Fruit fly (Drosophila melanogaster) whole organism, embryonic: Measurements from ENCODE around the gene CG34287.

Experiments used
- Atf6 ChIP-seq: fragments of 200-800 bp; sonication (Bioruptor generic); IDR thresholded peaks from 2 replicates; pipeline ENCODE4 v1.3.6; 2022; ENCODE audit warnings: missing biosample characterization, missing genetic modification characterization
- BEAF-32 ChIP-seq: fragments of 200-800 bp; sonication (Bioruptor generic); optimal IDR thresholded peaks from 3 replicates; lab custom pipeline; 2017; ENCODE audit warnings: missing biosample characterization, missing genetic modification characterization, mild to moderate bottlenecking, moderate library complexity, missing genetic modification reagents
- CG10267 ChIP-seq: fragments of 200-800 bp; sonication (Bioruptor generic); optimal IDR thresholded peaks from 2 replicates; lab custom pipeline; 2018; ENCODE audit warnings: missing biosample characterization, mild to moderate bottlenecking, missing genetic modification characterization, moderate library complexity
- CG10321 ChIP-seq: fragments of 200-800 bp; sonication (Bioruptor generic); IDR thresholded peaks from 2 replicates; pipeline ENCODE4 v1.3.6; 2022; ENCODE audit warnings: missing biosample characterization, missing genetic modification characterization
- CG11696 ChIP-seq: fragments of 200-800 bp; sonication (Bioruptor generic); IDR thresholded peaks from 2 replicates; pipeline ENCODE4 v1.3.6; 2022; ENCODE audit warnings: missing biosample characterization, missing genetic modification characterization
- CG12104 ChIP-seq: fragments of 200-800 bp; sonication (Bioruptor generic); optimal IDR thresholded peaks from 3 replicates; lab custom pipeline; 2016; ENCODE audit warnings: missing biosample characterization, missing genetic modification characterization
- CG12219 ChIP-seq: fragments of 200-800 bp; sonication (Bioruptor generic); optimal IDR thresholded peaks from 3 replicates; lab custom pipeline; 2018; ENCODE audit warnings: missing biosample characterization, mild to moderate bottlenecking, missing genetic modification characterization
- CG12659 ChIP-seq: fragments of 200-800 bp; sonication (Bioruptor generic); optimal IDR thresholded peaks from 3 replicates; lab custom pipeline; 2017; ENCODE audit warnings: mild to moderate bottlenecking, missing biosample characterization, missing genetic modification reagents, missing genetic modification characterization
- CG12744 ChIP-seq: fragments of 200-800 bp; sonication (Bioruptor generic); optimal IDR thresholded peaks from 2 replicates; lab custom pipeline; 2016; ENCODE audit warnings: missing biosample characterization, missing genetic modification characterization
- CG13424 ChIP-seq: fragments of 200-800 bp; sonication (Bioruptor generic); optimal IDR thresholded peaks from 2 replicates; lab custom pipeline; 2019; ENCODE audit warnings: missing biosample characterization, mild to moderate bottlenecking, missing genetic modification characterization, moderate library complexity
- CG13775 ChIP-seq: fragments of 200-800 bp; sonication (Bioruptor generic); optimal IDR thresholded peaks from 3 replicates; lab custom pipeline; 2017; ENCODE audit warnings: missing biosample characterization, mild to moderate bottlenecking, missing genetic modification characterization
- CG14050 ChIP-seq: fragments of 200-800 bp; sonication (Bioruptor generic); IDR thresholded peaks from 3 replicates; pipeline ENCODE4 v1.3.6; 2022; ENCODE audit warnings: missing biosample characterization, missing genetic modification characterization
- CG15011 ChIP-seq: fragments of 200-800 bp; sonication (Bioruptor generic); optimal IDR thresholded peaks from 3 replicates; lab custom pipeline; 2018; ENCODE audit warnings: missing biosample characterization, mild to moderate bottlenecking, missing genetic modification characterization
- CG15073 ChIP-seq: fragments of 200-800 bp; sonication (Bioruptor generic); optimal IDR thresholded peaks from 2 replicates; lab custom pipeline; 2016; ENCODE audit warnings: missing biosample characterization, missing genetic modification characterization
- CG16779 ChIP-seq: fragments of 200-800 bp; sonication (Bioruptor generic); IDR thresholded peaks from 2 replicates; pipeline ENCODE4 v1.3.6; 2022; ENCODE audit warnings: missing biosample characterization, missing genetic modification characterization
- CG16863 ChIP-seq: fragments of 200-800 bp; sonication (Bioruptor generic); optimal IDR thresholded peaks from 3 replicates; lab custom pipeline; 2016; ENCODE audit warnings: missing biosample characterization, missing genetic modification characterization
- CG17186 ChIP-seq: fragments of 200-800 bp; sonication (Bioruptor generic); optimal IDR thresholded peaks from 3 replicates; lab custom pipeline; 2017; ENCODE audit warnings: missing biosample characterization, missing genetic modification reagents, missing genetic modification characterization
- CG17359 ChIP-seq: fragments of 200-800 bp; sonication (Bioruptor generic); optimal IDR thresholded peaks from 3 replicates; lab custom pipeline; 2018; ENCODE audit warnings: missing biosample characterization, mild to moderate bottlenecking, missing genetic modification characterization, moderate library complexity
- CG17612 ChIP-seq: fragments of 200-800 bp; sonication (Bioruptor generic); IDR thresholded peaks from 2 replicates; pipeline ENCODE4 v1.3.6; 2022; ENCODE audit warnings: missing biosample characterization, missing genetic modification characterization
- CG1792 ChIP-seq: fragments of 200-800 bp; sonication (Bioruptor generic); optimal IDR thresholded peaks from 2 replicates; lab custom pipeline; 2016; ENCODE audit warnings: missing biosample characterization, missing genetic modification characterization
- CG1832 ChIP-seq: fragments of 200-800 bp; sonication (Bioruptor generic); optimal IDR thresholded peaks from 2 replicates; lab custom pipeline; 2017; ENCODE audit warnings: missing biosample characterization, mild to moderate bottlenecking, missing genetic modification characterization, inconsistent platforms
- CG2678 ChIP-seq: fragments of 200-800 bp; sonication (Bioruptor generic); optimal IDR thresholded peaks from 3 replicates; lab custom pipeline; 2019; ENCODE audit warnings: missing biosample characterization, mild to moderate bottlenecking, missing genetic modification characterization, moderate library complexity
- CG3995 ChIP-seq: fragments of 200-800 bp; sonication (Bioruptor generic); optimal IDR thresholded peaks from 3 replicates; lab custom pipeline; 2016; ENCODE audit warnings: missing biosample characterization, missing genetic modification characterization
- CG6854 ChIP-seq: fragments of 200-800 bp; sonication (Bioruptor generic); optimal IDR thresholded peaks from 3 replicates; lab custom pipeline; 2017; ENCODE audit warnings: missing biosample characterization, mild to moderate bottlenecking, missing genetic modification characterization
- CG8281 ChIP-seq: fragments of 200-800 bp; sonication (Bioruptor generic); optimal IDR thresholded peaks from 2 replicates; lab custom pipeline; 2018; ENCODE audit warnings: missing biosample characterization, mild to moderate bottlenecking, missing genetic modification characterization, moderate library complexity
- CHES-1-like ChIP-seq: fragments of 200-800 bp; sonication (Bioruptor generic); optimal IDR thresholded peaks from 2 replicates; lab custom pipeline; 2016; ENCODE audit warnings: missing biosample characterization, missing genetic modification characterization
- Hr3 ChIP-seq: fragments of 200-800 bp; sonication (Bioruptor generic); optimal IDR thresholded peaks from 3 replicates; lab custom pipeline; 2016; ENCODE audit warnings: missing biosample characterization, missing genetic modification characterization
- Jarid2 ChIP-seq: fragments of 200-800 bp; sonication (Bioruptor generic); optimal IDR thresholded peaks from 3 replicates; lab custom pipeline; 2017; ENCODE audit warnings: mild to moderate bottlenecking, missing biosample characterization, missing genetic modification reagents, missing genetic modification characterization
- MBD-R2 ChIP-seq: fragments of 200-800 bp; sonication (Bioruptor generic); IDR thresholded peaks from 2 replicates; pipeline ENCODE4 v1.3.6; 2022; ENCODE audit warnings: missing biosample characterization, missing genetic modification characterization
- NfI ChIP-seq: fragments of 200-800 bp; sonication (Bioruptor generic); optimal IDR thresholded peaks from 3 replicates; lab custom pipeline; 2018; ENCODE audit warnings: missing biosample characterization, mild to moderate bottlenecking, missing genetic modification characterization, moderate library complexity
- Ptx1 ChIP-seq: fragments of 200-800 bp; sonication (Bioruptor generic); IDR thresholded peaks from 2 replicates; pipeline ENCODE4 v1.3.6; 2022; ENCODE audit warnings: missing biosample characterization, missing genetic modification characterization
- TFAM ChIP-seq: fragments of 200-800 bp; sonication (Bioruptor generic); optimal IDR thresholded peaks from 2 replicates; lab custom pipeline; 2017; ENCODE audit warnings: missing biosample characterization, missing genetic modification characterization, inconsistent platforms
- ase ChIP-seq: fragments of 200-800 bp; sonication (Bioruptor generic); IDR thresholded peaks from 3 replicates; pipeline ENCODE4 v1.3.6; 2022; ENCODE audit warnings: missing biosample characterization, missing genetic modification characterization
- chif ChIP-seq, 2 experiments: fragments of 200-800 bp; sonication (Bioruptor generic); optimal IDR thresholded peaks; 3 replicates each; lab custom pipeline; 2016; ENCODE audit warnings: missing biosample characterization in 2 of 2, missing genetic modification characterization in 2 of 2
- chinmo ChIP-seq: fragments of 200-800 bp; sonication (Bioruptor generic); IDR thresholded peaks from 4 replicates; pipeline ENCODE4 v1.3.6; 2022; ENCODE audit warnings: missing biosample characterization, missing genetic modification characterization; ENCODE audit not compliant: partially characterized antibody
- chn ChIP-seq: fragments of 200-800 bp; sonication (Bioruptor generic); optimal IDR thresholded peaks from 2 replicates; lab custom pipeline; 2016; ENCODE audit warnings: missing biosample characterization, missing genetic modification characterization
- ftz-f1 ChIP-seq: fragments of 200-800 bp; sonication (Bioruptor generic); optimal IDR thresholded peaks from 2 replicates; lab custom pipeline; 2016; ENCODE audit warnings: missing biosample characterization, missing genetic modification characterization
- fu2 ChIP-seq: fragments of 200-800 bp; sonication (Bioruptor generic); optimal IDR thresholded peaks from 2 replicates; lab custom pipeline; 2016; ENCODE audit warnings: missing biosample characterization, missing genetic modification characterization
- gem ChIP-seq: fragments of 200-800 bp; sonication (Bioruptor generic); optimal IDR thresholded peaks from 2 replicates; lab custom pipeline; 2019; ENCODE audit warnings: missing biosample characterization, mild to moderate bottlenecking, missing genetic modification characterization, moderate library complexity
- hkb ChIP-seq, 2 experiments: fragments of 200-800 bp in 1 of 2; fragments of >200 bp in 1 of 2; sonication (Bioruptor generic) in 1 of 2; IDR thresholded peaks in 1 of 2; optimal IDR thresholded peaks in 1 of 2; 2 replicates each; pipeline versions ENCODE4 v1.3.6 to Lab custom; 2017 to 2022; ENCODE audit warnings: missing biosample characterization in 1 of 2, missing genetic modification characterization in 1 of 2
- lilli ChIP-seq: fragments of 200-800 bp; sonication (Bioruptor generic); optimal IDR thresholded peaks from 3 replicates; lab custom pipeline; 2016; ENCODE audit warnings: missing biosample characterization, missing genetic modification characterization
- lola ChIP-seq, 3 experiments: fragments of >200 bp in 2 of 3; fragments of 200-800 bp in 1 of 3; sonication (Bioruptor generic) in 1 of 3; optimal IDR thresholded peaks; 2 replicates each; lab custom pipeline; 2017 to 2019; ENCODE audit warnings: missing biosample characterization in 3 of 3, missing genetic modification characterization in 3 of 3, mild to moderate bottlenecking in 1 of 3, moderate library complexity in 1 of 3
- onecut ChIP-seq: fragments of 200-800 bp; sonication (Bioruptor generic); IDR thresholded peaks from 2 replicates; pipeline ENCODE4 v1.3.6; 2022; ENCODE audit warnings: missing biosample characterization, missing genetic modification characterization
- row ChIP-seq: fragments of 200-800 bp; sonication (Bioruptor generic); IDR thresholded peaks from 3 replicates; pipeline ENCODE4 v1.3.6; 2022; ENCODE audit warnings: missing biosample characterization, missing genetic modification characterization
- run ChIP-seq: fragments of 200-800 bp; sonication (Bioruptor generic); optimal IDR thresholded peaks from 3 replicates; lab custom pipeline; 2018; ENCODE audit warnings: missing biosample characterization, mild to moderate bottlenecking, missing genetic modification characterization
- schlank ChIP-seq: fragments of 200-800 bp; sonication (Bioruptor generic); optimal IDR thresholded peaks from 2 replicates; lab custom pipeline; 2018; ENCODE audit warnings: missing biosample characterization, mild to moderate bottlenecking, missing genetic modification characterization
- sisA ChIP-seq: fragments of 200-800 bp; sonication (Bioruptor generic); IDR thresholded peaks from 2 replicates; pipeline ENCODE4 v1.3.6; 2022; ENCODE audit warnings: missing biosample characterization, missing genetic modification characterization
- twi ChIP-seq: fragments of 200-800 bp; optimal IDR thresholded peaks from 2 replicates; lab custom pipeline; 2019; ENCODE audit warnings: missing biosample characterization, mild to moderate bottlenecking, missing genetic modification characterization, moderate library complexity
- unc-4 ChIP-seq: fragments of 200-800 bp; sonication (Bioruptor generic); IDR thresholded peaks from 2 replicates; pipeline ENCODE4 v1.3.6; 2022; ENCODE audit warnings: missing biosample characterization, missing genetic modification characterization; ENCODE audit not compliant: partially characterized antibody
- zf30C ChIP-seq: fragments of 200-800 bp; sonication (Bioruptor generic); optimal IDR thresholded peaks from 3 replicates; lab custom pipeline; 2018; ENCODE audit warnings: missing biosample characterization, mild to moderate bottlenecking, missing genetic modification characterization

CG34287 gene

dm6 chr3R:5833948-5834504 lies 19.1 kb upstream of the CG34287 start (continued):
- no peak for TF ChIP-seq hkb (optimal IDR thresholded peaks at IDR 0.05; lab: Kevin White, UChicago)
- TF ChIP-seq hkb (GFP tag; IDR thresholded peaks at IDR 0.05; lab: Robert Waterston, UW), result no peak
- TF ChIP-seq chif (GFP tag; optimal IDR thresholded peaks at IDR 0.05; lab: Kevin White, UChicago), result no peak
- TF ChIP-seq Jarid2 (GFP tag; lab: Kevin White, UChicago), result no peak
- TF ChIP-seq CG15073 (GFP tag; lab: Kevin White, UChicago), result no peak
- no peak for TF ChIP-seq CG12104 (GFP tag; lab: Kevin White, UChicago)
- TF ChIP-seq chinmo, result no peak
- no peak for TF ChIP-seq CG13775 (GFP tag; lab: Kevin White, UChicago)
- peak; percentile 15 for TF ChIP-seq CG2678 (tag; lab: Kevin White, UChicago)
- TF ChIP-seq CG17612, result no peak
- no peak for TF ChIP-seq run (tag; lab: Kevin White, UChicago)
- no peak for TF ChIP-seq unc-4 (GFP tag; lab: Robert Waterston, UW)
- no peak for TF ChIP-seq CG8281 (tag; lab: Kevin White, UChicago)
- TF ChIP-seq CG16779, result no peak
- no peak for TF ChIP-seq CG10267 (tag; lab: Kevin White, UChicago)
- peak; percentile 6 for TF ChIP-seq CG16863 (GFP tag; lab: Kevin White, UChicago)
- no peak for TF ChIP-seq twi (tag; lab: Kevin White, UChicago)
- TF ChIP-seq CHES-1-like (GFP tag; lab: Kevin White, UChicago), result no peak
- no peak for TF ChIP-seq lilli (GFP tag; lab: Kevin White, UChicago)
- no peak for TF ChIP-seq CG10321 (GFP tag; lab: Robert Waterston, UW)
- no peak for TF ChIP-seq CG15011
- TF ChIP-seq BEAF-32, result no peak
- TF ChIP-seq fu2 (GFP tag; lab: Kevin White, UChicago), result no peak
- TF ChIP-seq CG6854 (GFP tag; lab: Kevin White, UChicago), result no peak
- TF ChIP-seq row, result peak; percentile 58
- TF ChIP-seq CG17186 (GFP tag; lab: Kevin White, UChicago), result no peak
- TF ChIP-seq chn (GFP tag; lab: Kevin White, UChicago), result no peak
- TF ChIP-seq CG12659 (GFP tag; lab: Kevin White, UChicago), result no peak
- no peak for TF ChIP-seq MBD-R2 (GFP tag; lab: Robert Waterston, UW)
- TF ChIP-seq CG3995 (GFP tag; lab: Kevin White, UChicago), result no peak
- TF ChIP-seq CG12744 (GFP tag; lab: Kevin White, UChicago), result no peak
- TF ChIP-seq Ptx1 (GFP tag; lab: Robert Waterston, UW), result peak; percentile 49; the same call in 1 of the 2 replicates
- TF ChIP-seq CG14050 (GFP tag; lab: Robert Waterston, UW), result no peak
- no peak for TF ChIP-seq lola (GFP tag; optimal IDR thresholded peaks at IDR 0.05; lab: Kevin White, UChicago)
- no peak for TF ChIP-seq Atf6
- peak; percentile 44 for TF ChIP-seq gem (tag; lab: Kevin White, UChicago)
- TF ChIP-seq Hr3 (GFP tag; lab: Kevin White, UChicago), result no peak
- TF ChIP-seq CG12219, result no peak
- peak; percentile 41; the same call in 1 of the 2 replicates for TF ChIP-seq sisA (GFP tag; lab: Robert Waterston, UW)
- TF ChIP-seq CG1792 (GFP tag; lab: Kevin White, UChicago), result no peak
- no peak for TF ChIP-seq schlank (tag; lab: Kevin White, UChicago)
- no peak for TF ChIP-seq CG1832 (GFP tag; lab: Kevin White, UChicago)
- no peak for TF ChIP-seq zf30C (GFP tag; lab: Kevin White, UChicago)
- TF ChIP-seq TFAM (GFP tag; lab: Kevin White, UChicago), result no peak
- TF ChIP-seq CG17359 (tag; lab: Kevin White, UChicago), result peak; percentile 28
- TF ChIP-seq NfI, result no peak
- TF ChIP-seq ase (GFP tag; lab: Robert Waterston, UW), result no peak
- TF ChIP-seq ftz-f1 (GFP tag; lab: Kevin White, UChicago), result no peak
- no peak for TF ChIP-seq CG13424 (tag; lab: Kevin White, UChicago)
- TF ChIP-seq onecut (GFP tag; lab: Robert Waterston, UW), result no peak
- no peak for TF ChIP-seq CG11696 (GFP tag; lab: Robert Waterston, UW)
